Fruit fly (Drosophila melanogaster) whole organism, pupa: ENCODE measurements around the gene aly.

ENCODE experiments used
- CG12605 ChIP-seq: fragments of 200-800 bp; sonication (Bioruptor generic); IDR thresholded peaks from 2 replicates; pipeline ENCODE4 v1.3.6; 2022; ENCODE audit warnings: missing biosample characterization, missing genetic modification characterization
- CG13204 ChIP-seq: fragments of 200-800 bp; sonication (Bioruptor generic); optimal IDR thresholded peaks from 2 replicates; lab custom pipeline; 2018; ENCODE audit warnings: missing biosample characterization, mild to moderate bottlenecking, missing genetic modification characterization, moderate library complexity
- CG14655 ChIP-seq: fragments of 200-800 bp; sonication (Bioruptor generic); optimal IDR thresholded peaks from 3 replicates; lab custom pipeline; 2017; ENCODE audit warnings: mild to moderate bottlenecking, missing biosample characterization, missing genetic modification reagents, missing genetic modification characterization
- CG15710 ChIP-seq: fragments of 200-800 bp; sonication (Bioruptor generic); optimal IDR thresholded peaks from 2 replicates; lab custom pipeline; 2018; ENCODE audit warnings: missing biosample characterization, mild to moderate bottlenecking, missing genetic modification characterization, moderate library complexity
- CG17806 ChIP-seq: fragments of 200-800 bp; sonication (Bioruptor generic); optimal IDR thresholded peaks from 2 replicates; lab custom pipeline; 2018; ENCODE audit warnings: missing biosample characterization, mild to moderate bottlenecking, missing genetic modification characterization, moderate library complexity
- CG32121 ChIP-seq: fragments of 200-800 bp; sonication (Bioruptor generic); IDR thresholded peaks from 2 replicates; pipeline ENCODE4 v1.3.6; 2022; ENCODE audit warnings: missing biosample characterization, missing genetic modification characterization
- CG4496 ChIP-seq: fragments of 200-800 bp; sonication (Bioruptor generic); IDR thresholded peaks from 3 replicates; pipeline ENCODE4 v1.3.6; 2022; ENCODE audit warnings: missing biosample characterization, missing genetic modification characterization
- EcR ChIP-seq: fragments of 200-800 bp; sonication (Bioruptor generic); optimal IDR thresholded peaks from 3 replicates; lab custom pipeline; 2019; ENCODE audit warnings: missing biosample characterization, missing genetic modification characterization, mild to moderate bottlenecking, moderate library complexity, missing genetic modification reagents
- Pif1A ChIP-seq: fragments of 200-800 bp; sonication (Bioruptor generic); optimal IDR thresholded peaks from 3 replicates; lab custom pipeline; 2016; ENCODE audit warnings: missing biosample characterization, missing genetic modification characterization
- fd96Ca ChIP-seq: fragments of 200-800 bp; sonication (Bioruptor generic); IDR thresholded peaks from 3 replicates; pipeline ENCODE4 v1.3.6; 2022; ENCODE audit warnings: missing biosample characterization, missing genetic modification characterization
- gl ChIP-seq: fragments of 200-800 bp; sonication (Bioruptor generic); optimal IDR thresholded peaks from 2 replicates; lab custom pipeline; 2018; ENCODE audit warnings: missing biosample characterization, mild to moderate bottlenecking, missing genetic modification characterization

- TF ChIP-seq CG14655 (GFP tag; lab: Kevin White, UChicago) = no peak
- TF ChIP-seq CG12605 (GFP tag; lab: Robert Waterston, UW) = no peak
- no peak for TF ChIP-seq CG15710
- no peak for TF ChIP-seq CG17806 (tag; lab: Kevin White, UChicago)
- TF ChIP-seq EcR (GFP tag; lab: Kevin White, UChicago) = no peak
- TF ChIP-seq gl (tag; lab: Kevin White, UChicago) = no peak
- no peak for TF ChIP-seq Pif1A
- TF ChIP-seq CG4496 (GFP tag; lab: Robert Waterston, UW) = no peak
- TF ChIP-seq fd96Ca (GFP tag; lab: Robert Waterston, UW) = no peak
- TF ChIP-seq CG32121 (GFP tag; lab: Robert Waterston, UW) = no peak
- TF ChIP-seq CG13204 (GFP tag; lab: Kevin White, UChicago) = no peak
Observed at dm6 chr3L:3048647-3049046, 22.3 kb upstream of the aly start.
